Fruit fly (Drosophila melanogaster) whole organism, embryonic: ENCODE data around the gene CG31141.

Experiments used
- CG13287 ChIP-seq: fragments of 200-800 bp; sonication (Bioruptor generic); IDR thresholded peaks from 2 replicates; pipeline ENCODE4 v1.3.6; 2022; ENCODE audit warnings: missing biosample characterization, missing genetic modification characterization; ENCODE audit not compliant: partially characterized antibody
- CG16779 ChIP-seq: fragments of 200-800 bp; sonication (Bioruptor generic); IDR thresholded peaks from 2 replicates; pipeline ENCODE4 v1.3.6; 2022; ENCODE audit warnings: missing biosample characterization, missing genetic modification characterization
- CG17361 ChIP-seq: fragments of 200-800 bp; sonication (Bioruptor generic); IDR thresholded peaks from 3 replicates; pipeline ENCODE4 v1.3.6; 2022; ENCODE audit warnings: missing biosample characterization, missing genetic modification characterization
- CG17912 ChIP-seq: fragments of 200-800 bp; sonication (Bioruptor generic); optimal IDR thresholded peaks from 2 replicates; lab custom pipeline; 2018; ENCODE audit warnings: missing biosample characterization, mild to moderate bottlenecking, missing genetic modification characterization
- CG2889 ChIP-seq: fragments of 200-800 bp; sonication (Bioruptor generic); IDR thresholded peaks from 3 replicates; pipeline ENCODE4 v1.3.6; 2022; ENCODE audit warnings: missing biosample characterization, missing genetic modification characterization
- CG31441 ChIP-seq: fragments of 200-800 bp; sonication (Bioruptor generic); IDR thresholded peaks from 2 replicates; pipeline ENCODE4 v1.3.6; 2022; ENCODE audit warnings: missing biosample characterization, missing genetic modification characterization
- Dbx ChIP-seq: fragments of 200-800 bp; sonication (Bioruptor generic); IDR thresholded peaks from 3 replicates; pipeline ENCODE4 v1.3.6; 2022; ENCODE audit warnings: missing biosample characterization, missing genetic modification characterization
- Dek ChIP-seq: fragments of 200-800 bp; sonication (Bioruptor generic); optimal IDR thresholded peaks from 3 replicates; lab custom pipeline; 2019; ENCODE audit warnings: missing biosample characterization, mild to moderate bottlenecking, missing genetic modification characterization, moderate library complexity
- HLH3B ChIP-seq: fragments of 200-800 bp; sonication (Bioruptor generic); IDR thresholded peaks from 2 replicates; pipeline ENCODE4 v1.3.6; 2022; ENCODE audit warnings: missing biosample characterization, missing genetic modification characterization
- Hmr ChIP-seq: fragments of 200-800 bp; sonication (Bioruptor generic); optimal IDR thresholded peaks from 3 replicates; lab custom pipeline; 2017; ENCODE audit warnings: mild to moderate bottlenecking, missing biosample characterization, missing genetic modification reagents, missing genetic modification characterization
- tna ChIP-seq: fragments of 200-800 bp; sonication (Bioruptor generic); IDR thresholded peaks from 2 replicates; pipeline ENCODE4 v1.3.6; 2022; ENCODE audit warnings: missing biosample characterization, missing genetic modification characterization; ENCODE audit not compliant: partially characterized antibody
- usp ChIP-seq: fragments of >200 bp; optimal IDR thresholded peaks from 2 replicates; lab custom pipeline; 2017; ENCODE audit warnings: missing biosample characterization, missing genetic modification characterization

dm6 chr3R:23960865-23961264 is 37.8 kb downstream of the CG31141 start:
- no peak for TF ChIP-seq tna (GFP tag; lab: Robert Waterston, UW)
- no peak for TF ChIP-seq CG13287 (GFP tag; lab: Robert Waterston, UW)
- TF ChIP-seq HLH3B (GFP tag; lab: Robert Waterston, UW) = no peak
- no peak for TF ChIP-seq CG17361
- TF ChIP-seq CG2889 (GFP tag; lab: Robert Waterston, UW) = no peak
- TF ChIP-seq usp (GFP tag; lab: Kevin White, UChicago) = no peak
- TF ChIP-seq Dbx (GFP tag; lab: Robert Waterston, UW) = no peak
- no peak for TF ChIP-seq CG16779 (GFP tag; lab: Robert Waterston, UW)
- TF ChIP-seq CG31441 = no peak
- TF ChIP-seq Dek = no peak
- TF ChIP-seq Hmr (GFP tag; lab: Kevin White, UChicago) = no peak
- no peak for TF ChIP-seq CG17912 (GFP tag; lab: Kevin White, UChicago)
